Worm (Caenorhabditis elegans) whole organism, L4 larva: ENCODE data around the gene R12C12.7.

Experiments used
- F10B5.3 ChIP-seq: sonication (generic microtip); optimal IDR thresholded peaks from 2 replicates; lab custom pipeline; 2016; ENCODE audit warnings: mild to moderate bottlenecking, missing genetic modification characterization, missing compliant biosample characterization
- F44E2.7 ChIP-seq: fragments of 200-800 bp; sonication (Bioruptor generic); IDR thresholded peaks from 2 replicates; pipeline ENCODE4 v2.1.2; 2022; ENCODE audit warnings: missing genetic modification characterization, missing compliant biosample characterization
- T20F7.1 ChIP-seq: fragments of 200-800 bp; sonication (Bioruptor generic); optimal IDR thresholded peaks from 2 replicates; lab custom pipeline; 2018; ENCODE audit warnings: mild to moderate bottlenecking, missing genetic modification characterization, missing compliant biosample characterization
- T26A8.4 ChIP-seq: fragments of 200-800 bp; sonication (Bioruptor generic); IDR thresholded peaks from 2 replicates; pipeline ENCODE4 v1.3.6; 2022; ENCODE audit warnings: missing genetic modification characterization, missing compliant biosample characterization
- Y5F2A.4 ChIP-seq: fragments of 200-800 bp; sonication (Bioruptor generic); optimal IDR thresholded peaks from 2 replicates; lab custom pipeline; 2018; ENCODE audit warnings: mild to moderate bottlenecking, missing genetic modification characterization, missing compliant biosample characterization
- Y75B8A.6 ChIP-seq: fragments of 200-800 bp; sonication (Bioruptor generic); IDR thresholded peaks from 2 replicates; pipeline ENCODE4 v1.3.6; 2022; ENCODE audit warnings: missing genetic modification reagents, missing genetic modification characterization, missing compliant biosample characterization
- ZK546.5 ChIP-seq, 2 experiments: sonication (generic microtip); optimal IDR thresholded peaks; 2 replicates each; lab custom pipeline; 2017; ENCODE audit warnings: missing biosample characterization in 2 of 2, missing genetic modification characterization in 2 of 2
- ama-1 ChIP-seq: fragments of 150-350 bp; optimal IDR thresholded peaks from 2 replicates; lab custom pipeline; 2014; ENCODE audit warnings: inconsistent platforms, mixed read lengths
- arid-1 ChIP-seq: fragments of 200-800 bp; sonication (Bioruptor generic); conservative IDR thresholded peaks from 2 replicates; pipeline ENCODE4 v1.3.6; 2022; ENCODE audit warnings: missing genetic modification reagents, missing genetic modification characterization, missing compliant biosample characterization
- ceh-20 ChIP-seq: fragments of 200-800 bp; sonication (Bioruptor generic); IDR thresholded peaks from 2 replicates; pipeline ENCODE4 v1.3.6; 2022; ENCODE audit warnings: missing genetic modification reagents, missing genetic modification characterization, missing compliant biosample characterization
- ceh-28 ChIP-seq: fragments of 150-350 bp; optimal IDR thresholded peaks from 2 replicates; lab custom pipeline; 2014; ENCODE audit warnings: missing biosample characterization, missing genetic modification reagents, missing genetic modification characterization
- ceh-32 ChIP-seq: sonication (generic microtip); optimal IDR thresholded peaks from 2 replicates; lab custom pipeline; 2016; ENCODE audit warnings: mild to moderate bottlenecking, missing genetic modification characterization, missing compliant biosample characterization; ENCODE audit not compliant: poor library complexity
- ceh-62 ChIP-seq: sonication (generic microtip); optimal IDR thresholded peaks from 2 replicates; lab custom pipeline; 2017; ENCODE audit warnings: missing biosample characterization, missing genetic modification characterization
- ceh-82 ChIP-seq: sonication (generic microtip); optimal IDR thresholded peaks from 2 replicates; lab custom pipeline; 2017; ENCODE audit warnings: missing biosample characterization, missing genetic modification characterization
- cey-2 ChIP-seq: sonication (generic microtip); optimal IDR thresholded peaks from 3 replicates; lab custom pipeline; 2017; ENCODE audit warnings: missing genetic modification characterization, mild to moderate bottlenecking, missing compliant biosample characterization, antibody characterized with exemption, borderline replicate concordance; ENCODE audit not compliant: insufficient read depth
- ctbp-1 ChIP-seq: fragments of 200-800 bp; sonication (Bioruptor generic); IDR thresholded peaks from 2 replicates; pipeline ENCODE4 v1.3.6; 2022; ENCODE audit warnings: missing genetic modification reagents, missing genetic modification characterization, missing compliant biosample characterization
- daf-16 ChIP-seq, 3 experiments: sonication (generic microtip); optimal IDR thresholded peaks; 2 replicates each; lab custom pipeline; 2016 to 2017; ENCODE audit warnings: missing genetic modification characterization in 3 of 3, missing genetic modification reagents in 3 of 3, mild to moderate bottlenecking in 2 of 3, missing compliant biosample characterization in 2 of 3, missing biosample characterization in 1 of 3, moderate library complexity in 1 of 3
- daf-19 ChIP-seq: fragments of 200-800 bp; sonication (Bioruptor generic); conservative IDR thresholded peaks from 2 replicates; pipeline ENCODE4 v1.3.6; 2022; ENCODE audit warnings: missing genetic modification characterization, missing compliant biosample characterization
- daf-8 ChIP-seq: fragments of 200-800 bp; sonication (Bioruptor generic); IDR thresholded peaks from 2 replicates; pipeline ENCODE4 v1.3.6; 2022; ENCODE audit warnings: missing genetic modification characterization, missing compliant biosample characterization
- dmd-8 ChIP-seq: fragments of 200-800 bp; sonication (Bioruptor generic); IDR thresholded peaks from 2 replicates; pipeline ENCODE4 v1.3.6; 2022; ENCODE audit warnings: missing genetic modification characterization, missing compliant biosample characterization
- dve-1 ChIP-seq: sonication (generic microtip); optimal IDR thresholded peaks from 2 replicates; lab custom pipeline; 2017; ENCODE audit warnings: antibody characterized with exemption, mild to moderate bottlenecking, missing genetic modification characterization, missing compliant biosample characterization; ENCODE audit not compliant: insufficient read depth
- hif-1 ChIP-seq, 2 experiments: sonication (generic microtip); optimal IDR thresholded peaks; 2 replicates each; lab custom pipeline; 2016 to 2017; ENCODE audit warnings: missing compliant biosample characterization in 2 of 2, missing genetic modification characterization in 2 of 2, missing genetic modification reagents in 2 of 2, missing genotype in 2 of 2, mild to moderate bottlenecking in 1 of 2
- hlh-30 ChIP-seq: sonication (generic microtip); optimal IDR thresholded peaks from 2 replicates; lab custom pipeline; 2017; ENCODE audit warnings: antibody characterized with exemption, mild to moderate bottlenecking, missing genetic modification characterization, missing compliant biosample characterization; ENCODE audit not compliant: insufficient read depth
- lin-1 ChIP-seq: fragments of 200-800 bp; sonication (Bioruptor generic); IDR thresholded peaks from 2 replicates; pipeline ENCODE4 v1.3.6; 2022; ENCODE audit warnings: missing genetic modification reagents, missing genetic modification characterization, missing compliant biosample characterization
- lin-13 ChIP-seq: fragments of 150-350 bp; optimal IDR thresholded peaks from 2 replicates; lab custom pipeline; 2014; ENCODE audit warnings: missing biosample characterization, missing genetic modification reagents, missing genetic modification characterization
- mdl-1 ChIP-seq, 2 experiments: fragments of 150-350 bp in 1 of 2; sonication (generic microtip) in 1 of 2; optimal IDR thresholded peaks; 2 replicates each; lab custom pipeline; 2014 to 2017; ENCODE audit warnings: missing biosample characterization in 2 of 2, missing genetic modification characterization in 2 of 2
- mdt-29 ChIP-seq: fragments of 200-800 bp; sonication (Bioruptor generic); IDR thresholded peaks from 2 replicates; pipeline ENCODE4 v1.3.6; 2022; ENCODE audit warnings: missing genetic modification reagents, missing genetic modification characterization, missing compliant biosample characterization
- mep-1 ChIP-seq: fragments of 150-350 bp; sonication (generic microtip); optimal IDR thresholded peaks from 3 replicates; lab custom pipeline; 2014; ENCODE audit warnings: missing biosample characterization, missing genetic modification characterization
- mxl-2 ChIP-seq: fragments of 200-800 bp; sonication (Bioruptor generic); conservative IDR thresholded peaks from 2 replicates; pipeline ENCODE4 v1.3.6; 2022; ENCODE audit warnings: missing genetic modification reagents, missing genetic modification characterization, missing compliant biosample characterization
- mxl-3 ChIP-seq: fragments of 200-800 bp; sonication (Bioruptor generic); optimal IDR thresholded peaks from 2 replicates; lab custom pipeline; 2018; ENCODE audit warnings: mild to moderate bottlenecking, missing genetic modification characterization, missing compliant biosample characterization
- nhr-11 ChIP-seq: fragments of 150-350 bp; optimal IDR thresholded peaks from 2 replicates; lab custom pipeline; 2014; ENCODE audit warnings: missing biosample characterization, missing genetic modification characterization
- nhr-25 ChIP-seq: sonication (generic microtip); optimal IDR thresholded peaks from 2 replicates; lab custom pipeline; 2017; ENCODE audit warnings: missing genetic modification characterization, mild to moderate bottlenecking, missing compliant biosample characterization, antibody characterized with exemption, moderate library complexity, borderline replicate concordance; ENCODE audit not compliant: insufficient read depth
- nhr-28 ChIP-seq: fragments of 150-350 bp; optimal IDR thresholded peaks from 2 replicates; lab custom pipeline; 2014; ENCODE audit warnings: missing biosample characterization, missing genetic modification characterization
- nhr-42 ChIP-seq: fragments of 200-800 bp; sonication (Bioruptor generic); IDR thresholded peaks from 2 replicates; pipeline ENCODE4 v1.3.6; 2022; ENCODE audit warnings: missing genetic modification characterization, missing compliant biosample characterization
- nhr-77 ChIP-seq: fragments of 150-350 bp; optimal IDR thresholded peaks from 2 replicates; lab custom pipeline; 2014; ENCODE audit warnings: missing biosample characterization, missing genetic modification characterization
- rbr-2 ChIP-seq: sonication (generic microtip); optimal IDR thresholded peaks from 2 replicates; lab custom pipeline; 2016; ENCODE audit warnings: missing genotype, missing genetic modification characterization, missing compliant biosample characterization
- sdz-12 ChIP-seq: fragments of 200-800 bp; sonication (Bioruptor generic); optimal IDR thresholded peaks from 2 replicates; lab custom pipeline; 2018; ENCODE audit warnings: mild to moderate bottlenecking, missing genetic modification characterization, missing compliant biosample characterization
- skn-1 ChIP-seq: fragments of 150-350 bp; optimal IDR thresholded peaks from 2 replicates; lab custom pipeline; 2014; ENCODE audit warnings: missing biosample characterization, missing genetic modification characterization
- snpc-1.2 ChIP-seq: fragments of 200-800 bp; sonication (Bioruptor generic); IDR thresholded peaks from 2 replicates; pipeline ENCODE4 v1.3.6; 2022; ENCODE audit warnings: missing genetic modification reagents, missing genetic modification characterization, missing compliant biosample characterization
- tag-97 ChIP-seq: fragments of 200-800 bp; sonication (Bioruptor generic); IDR thresholded peaks from 2 replicates; pipeline ENCODE4 v1.3.6; 2022; ENCODE audit warnings: missing genetic modification characterization, missing compliant biosample characterization
- unc-39 ChIP-seq: sonication (generic microtip); optimal IDR thresholded peaks from 2 replicates; lab custom pipeline; 2017; ENCODE audit warnings: missing biosample characterization, missing genetic modification characterization
- unc-62 ChIP-seq, 3 experiments: fragments of 150-350 bp in 1 of 3; sonication (generic microtip); optimal IDR thresholded peaks in 2 of 3; peaks in 1 of 3; 1 replicate in 1 of 3; 2 replicates in 2 of 3; lab custom pipeline; 2014 to 2017; ENCODE audit warnings: missing biosample characterization in 3 of 3, missing genetic modification characterization in 3 of 3, missing genetic modification reagents in 3 of 3, missing genotype in 1 of 3
- zfp-2 ChIP-seq: sonication (generic microtip); optimal IDR thresholded peaks from 2 replicates; lab custom pipeline; 2016; ENCODE audit warnings: mild to moderate bottlenecking, missing genetic modification characterization, missing compliant biosample characterization
- ztf-7 ChIP-seq: fragments of 150-350 bp; optimal IDR thresholded peaks from 2 replicates; lab custom pipeline; 2014; ENCODE audit warnings: missing biosample characterization, missing genetic modification characterization

The R12C12.7 gene

DNA sequence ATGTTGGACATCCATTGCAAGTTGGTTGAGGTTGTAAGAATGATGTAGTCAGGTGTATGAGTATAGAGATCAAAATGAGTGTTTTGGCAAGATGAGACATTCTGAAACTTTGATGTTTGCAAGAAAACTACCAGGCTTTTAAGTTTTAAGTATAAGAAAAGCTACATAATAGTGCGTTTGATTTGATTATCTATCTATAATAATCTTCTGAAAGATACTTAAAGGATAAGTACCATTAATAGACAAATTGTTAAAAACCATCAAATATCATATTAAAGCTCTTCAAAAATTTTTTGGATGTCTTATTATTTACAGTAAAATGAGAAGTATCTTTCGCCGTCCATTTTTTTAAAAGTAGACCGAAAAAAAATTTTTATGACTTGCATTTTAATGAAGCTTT is 12.6 kb downstream of the R12C12.7 start, which contains the start of gene R12C12.10:
Gene R12C12.10 (minus strand): TSS at position 101 of the 400 bp plus-strand sequence.
- TF ChIP-seq hlh-30 (tag; lab: Kevin White, UChicago): no peak
- TF ChIP-seq ZK546.5 (tag; optimal IDR thresholded peaks at IDR 0.05; lab: Kevin White, UChicago): no peak
- no peak for TF ChIP-seq nhr-28 (tag; lab: Kevin White, UChicago)
- TF ChIP-seq unc-62 (GFP tag; optimal IDR thresholded peaks at IDR 0.05 in 1 of 2; lab: Kevin White, UChicago): no peak
- no peak for TF ChIP-seq unc-62 (tag; optimal IDR thresholded peaks at IDR 0.05; lab: Kevin White, UChicago)
- no peak for TF ChIP-seq ceh-82
- no peak for TF ChIP-seq cey-2 (tag; lab: Kevin White, UChicago)
- TF ChIP-seq daf-16 (GFP tag; optimal IDR thresholded peaks at IDR 0.05; lab: Kevin White, UChicago): no peak
- TF ChIP-seq daf-16 (tag; optimal IDR thresholded peaks at IDR 0.05; lab: Kevin White, UChicago): no peak
- TF ChIP-seq hif-1 (tag; optimal IDR thresholded peaks at IDR 0.05; lab: Kevin White, UChicago): no peak
- TF ChIP-seq ceh-28: no peak
- no peak for TF ChIP-seq daf-19
- no peak for TF ChIP-seq ceh-20 (GFP tag; lab: Robert Waterston, UW)

DNA sequence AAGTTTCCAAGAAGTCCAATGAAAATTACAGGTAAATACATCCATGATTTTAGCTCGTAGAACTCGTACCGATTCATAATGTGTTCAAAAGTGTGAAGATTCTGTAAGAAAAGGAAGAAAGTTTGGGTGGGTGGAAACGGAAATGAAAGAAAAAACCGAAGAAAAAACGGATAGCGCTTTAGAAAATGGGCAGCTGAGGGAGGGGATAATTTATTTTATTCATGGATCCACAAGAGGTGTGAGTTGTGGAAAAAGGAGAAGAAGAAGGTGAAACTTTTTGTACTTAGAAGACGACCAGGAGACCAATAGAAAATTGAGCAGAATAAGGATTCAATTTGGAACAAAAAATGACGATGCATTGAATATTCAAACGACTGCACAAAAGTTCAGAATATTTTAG is 24.7 kb downstream of the R12C12.7 start, which contains the start of gene frpr-16:
Gene frpr-16 (minus strand): TSS at position 101 of the 400 bp plus-strand sequence.
- TF ChIP-seq daf-8 (GFP tag; lab: Robert Waterston, UW) (no peak), ctbp-1 (no peak), mxl-2 (GFP tag; lab: Robert Waterston, UW) (no peak), hlh-30 (tag; lab: Kevin White, UChicago) (no peak), sdz-12 (GFP tag; lab: Kevin White, UChicago) (no peak)

DNA sequence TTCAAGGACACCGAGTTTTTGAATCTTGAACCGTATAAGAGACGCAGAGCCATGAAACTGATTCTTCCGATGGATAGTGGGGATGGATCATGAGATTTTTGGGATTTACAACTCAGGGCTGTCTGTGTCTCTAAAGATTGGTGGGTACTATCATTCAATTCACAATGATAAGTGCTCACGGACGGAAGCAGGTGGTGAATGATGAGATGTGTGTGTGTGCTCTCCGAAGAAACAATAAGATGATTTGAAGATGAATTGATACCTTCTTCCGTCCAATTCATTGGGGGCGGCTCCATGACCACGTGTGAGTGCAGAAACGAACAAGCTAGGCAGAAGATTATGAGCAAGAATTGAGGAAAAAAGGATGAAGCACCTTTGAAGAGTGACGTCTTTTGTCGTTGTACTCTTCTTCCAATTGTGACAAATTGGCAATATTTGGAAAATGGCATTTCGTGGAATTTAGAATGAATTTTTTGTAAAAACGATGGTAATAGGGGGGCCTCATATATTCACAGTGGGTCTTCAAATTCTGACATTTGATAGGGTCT is 27.1 kb downstream of the R12C12.7 start:
- TF ChIP-seq nhr-11: peak; percentile 71
- peak; percentile 67 for TF ChIP-seq mxl-3 (GFP tag; lab: Kevin White, UChicago)
- TF ChIP-seq ctbp-1: no peak

DNA sequence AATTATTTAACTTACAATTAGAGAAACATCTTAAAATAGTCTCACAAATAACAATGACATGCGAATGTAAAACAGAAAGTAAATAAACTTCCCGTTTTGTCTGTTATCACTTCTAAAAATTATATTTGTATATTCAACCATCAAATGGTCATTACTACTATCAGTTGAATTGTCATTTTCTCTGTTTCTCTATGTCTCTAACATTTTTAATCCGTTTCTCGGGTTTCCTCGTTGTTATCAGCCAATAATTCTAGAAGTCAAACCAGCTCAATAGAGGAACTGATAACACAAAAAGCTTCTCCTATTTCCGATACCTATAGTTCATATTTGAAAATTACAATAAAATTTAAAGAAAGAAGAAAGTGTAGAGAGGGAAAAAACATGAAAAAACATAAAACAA is 29.1 kb downstream of the R12C12.7 start:
- TF ChIP-seq tag-97 (no peak), nhr-77 (peak; percentile 88), ceh-62 (tag; lab: Kevin White, UChicago) (no peak), ama-1 (no peak), lin-1 (GFP tag; lab: Robert Waterston, UW) (peak; percentile 97), snpc-1.2 (GFP tag; lab: Robert Waterston, UW) (no peak), ceh-20 (GFP tag; lab: Robert Waterston, UW) (no peak), unc-39 (tag; lab: Kevin White, UChicago) (no peak), ztf-7 (tag; lab: Kevin White, UChicago) (no peak), rbr-2 (tag; lab: Kevin White, UChicago) (no peak), T26A8.4 (GFP tag; lab: Robert Waterston, UW) (no peak), dve-1 (tag; lab: Kevin White, UChicago) (peak; percentile 99), nhr-25 (tag; lab: Kevin White, UChicago) (no peak), Y75B8A.6 (GFP tag; lab: Robert Waterston, UW) (no peak), ceh-82 (no peak), F44E2.7 (GFP tag; lab: Robert Waterston, UW) (no peak), T20F7.1 (GFP tag; lab: Kevin White, UChicago) (peak; percentile 50), arid-1 (no peak), nhr-42 (GFP tag; lab: Robert Waterston, UW) (no peak), Y5F2A.4 (GFP tag; lab: Kevin White, UChicago) (no peak), mdl-1 (tag; optimal IDR thresholded peaks at IDR 0.05; lab: Kevin White, UChicago) (peak in 1 of 2 experiments; percentile 62), skn-1 (tag; lab: Kevin White, UChicago) (no peak), daf-8 (GFP tag; lab: Robert Waterston, UW) (no peak), ceh-32 (no peak), zfp-2 (no peak), dmd-8 (no peak), F10B5.3 (tag; lab: Kevin White, UChicago) (no peak), mep-1 (peak; percentile 44), lin-13 (no peak), mdt-29 (no peak)
